Worm (Caenorhabditis elegans): ENCODE results near the gene ZK892.4.
A peak's percentile ranks its signal among the peaks of the same experiment; 100 is the strongest.

The ZK892.4 gene

DNA sequence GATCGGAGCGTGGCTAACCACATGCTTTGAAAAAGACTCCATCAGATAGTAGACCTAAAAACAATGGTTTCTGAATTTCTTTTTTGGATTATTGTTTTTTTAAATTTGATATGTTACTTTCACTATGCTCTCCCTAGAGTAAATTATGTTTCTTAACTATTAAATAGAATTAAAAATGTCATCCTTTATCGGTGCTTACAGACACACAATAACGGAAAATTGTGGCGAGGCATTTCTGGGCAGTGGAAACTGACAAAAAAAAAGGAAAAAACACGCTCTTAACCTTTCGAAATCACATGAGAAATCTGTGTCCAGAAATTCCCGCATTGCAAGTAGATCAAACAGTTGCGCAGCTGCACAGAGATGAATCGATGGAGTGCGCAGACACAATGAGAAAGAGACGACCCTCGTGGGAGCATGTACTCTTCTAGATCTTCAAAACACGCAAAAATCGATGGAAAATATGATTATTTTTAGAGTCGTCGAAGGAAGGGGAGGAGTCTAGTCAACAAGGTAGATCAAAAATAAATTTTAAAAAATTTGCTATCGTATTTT is 26.2 kb upstream of the ZK892.4 start, which contains the start of gene ZK892.6:
TSS of gene ZK892.6 (minus strand) at position 51 of the 555 bp plus-strand sequence.
- no peak for TF ChIP-seq fkh-10 (GFP tag; optimal IDR thresholded peaks at IDR 0.05)
- no peak for TF ChIP-seq elt-1 (tag; optimal IDR thresholded peaks at IDR 0.05)
- no peak for TF ChIP-seq elt-2 (tag; optimal IDR thresholded peaks at IDR 0.05)
- TF ChIP-seq eor-1 (tag; optimal IDR thresholded peaks at IDR 0.05), result no peak
- TF ChIP-seq lin-15B (tag; optimal IDR thresholded peaks at IDR 0.05), result no peak
- TF ChIP-seq ceh-82 (tag; optimal IDR thresholded peaks at IDR 0.05), result no peak
- no peak for TF ChIP-seq nhr-76 (tag; optimal IDR thresholded peaks at IDR 0.05)

DNA sequence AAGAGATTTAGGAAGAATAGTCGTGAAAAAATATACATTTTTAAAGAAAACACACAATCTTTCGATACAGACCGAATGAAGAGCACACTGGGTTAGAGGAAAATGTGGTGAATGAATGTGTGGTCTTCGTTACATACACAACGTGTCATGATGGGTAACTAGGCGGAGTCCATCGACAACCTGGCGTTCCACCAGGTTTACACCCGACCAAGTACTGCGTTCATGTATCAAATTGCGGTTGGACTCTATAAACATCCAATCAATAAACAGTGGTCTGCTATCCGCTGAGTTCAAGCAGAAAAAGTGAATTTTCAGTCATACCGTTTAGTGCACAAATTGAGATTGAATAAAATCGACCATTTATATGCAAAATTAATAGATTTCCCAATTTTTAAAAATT is 24.6 kb upstream of the ZK892.4 start, which contains the start of gene sdz-38:
TSS of gene sdz-38 (minus strand) at position 101 of the 400 bp plus-strand sequence.
- TF ChIP-seq nhr-43 (tag; optimal IDR thresholded peaks at IDR 0.05; ENCODE audit: poor library complexity, severe bottlenecking) (no peak), nhr-23 (tag; optimal IDR thresholded peaks at IDR 0.05) (no peak), nhr-76 (tag; optimal IDR thresholded peaks at IDR 0.05) (no peak), tbx-2 (tag; optimal IDR thresholded peaks at IDR 0.05) (no peak), elt-3 (tag; optimal IDR thresholded peaks at IDR 0.05) (no peak), fkh-2 (tag; optimal IDR thresholded peaks at IDR 0.05) (no peak), egl-27 (tag; optimal IDR thresholded peaks at IDR 0.05) (no peak), snpc-4 (tag; optimal IDR thresholded peaks at IDR 0.05) (no peak), ceh-82 (tag; optimal IDR thresholded peaks at IDR 0.05) (no peak), fos-1 (tag; optimal IDR thresholded peaks at IDR 0.05) (no peak), nhr-11 (tag; optimal IDR thresholded peaks at IDR 0.05) (no peak), mml-1 (tag; optimal IDR thresholded peaks at IDR 0.05) (no peak), nhr-28 (tag; optimal IDR thresholded peaks at IDR 0.05) (no peak), lsy-12 (tag; optimal IDR thresholded peaks at IDR 0.05) (no peak), nhr-12 (tag; optimal IDR thresholded peaks at IDR 0.05) (no peak), egl-5 (tag; optimal IDR thresholded peaks at IDR 0.05) (no peak), nhr-77 (tag; optimal IDR thresholded peaks at IDR 0.05) (no peak), nhr-25 (tag; optimal IDR thresholded peaks at IDR 0.05) (no peak)

DNA sequence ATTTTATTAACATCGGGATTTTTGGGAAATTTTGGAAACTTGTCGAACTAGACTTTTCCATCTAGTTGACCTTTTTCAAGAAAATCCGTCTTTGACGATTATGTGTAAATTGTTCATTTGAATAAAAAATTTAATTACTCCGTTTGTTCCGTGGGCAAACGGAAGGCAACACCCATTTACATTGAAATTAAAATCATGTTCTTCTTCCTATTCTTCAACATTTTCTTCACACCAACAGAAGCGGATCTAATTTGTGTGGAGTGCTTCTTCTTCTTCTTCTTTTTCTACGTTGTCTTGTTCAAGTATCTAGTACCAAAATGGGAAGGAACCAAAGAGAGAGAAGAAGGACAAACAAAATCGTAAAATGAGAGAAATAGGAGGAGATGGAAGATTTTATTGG is 23.9 kb upstream of the ZK892.4 start:
- TF ChIP-seq elt-3 (tag; optimal IDR thresholded peaks at IDR 0.05) (no peak), ama-1 (optimal IDR thresholded peaks at IDR 0.05) (no peak), unc-39 (tag; optimal IDR thresholded peaks at IDR 0.05) (no peak)

DNA sequence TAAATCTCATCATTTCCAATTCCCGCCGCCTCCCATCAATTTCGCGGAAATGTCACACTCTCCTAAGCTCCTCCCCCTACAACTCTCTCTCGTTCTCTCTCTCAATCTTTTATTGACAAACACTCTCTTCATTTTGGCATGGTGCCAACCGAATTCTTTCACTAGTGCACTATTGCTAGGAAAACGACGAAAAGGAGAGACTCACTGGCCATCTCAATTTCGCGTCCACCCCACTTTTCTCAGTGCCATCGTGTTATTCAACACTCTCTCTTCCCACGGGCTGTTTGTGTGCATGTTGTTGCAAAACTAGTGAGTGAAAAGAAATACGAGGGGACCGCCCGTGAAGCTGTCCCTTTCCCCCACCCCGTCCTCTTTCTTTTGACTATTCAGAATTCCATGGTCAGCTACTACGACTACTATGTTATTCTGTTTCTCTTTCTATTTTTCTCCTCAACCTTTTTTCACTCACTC is 21.5 kb upstream of the ZK892.4 start:
- TF ChIP-seq nhr-23 (tag; optimal IDR thresholded peaks at IDR 0.05) (no peak), lin-15B (tag; optimal IDR thresholded peaks at IDR 0.05) (peak; percentile 56), nhr-12 (tag; optimal IDR thresholded peaks at IDR 0.05) (no peak), ztf-11 (tag; optimal IDR thresholded peaks at IDR 0.05) (no peak), fkh-10 (GFP tag; optimal IDR thresholded peaks at IDR 0.05) (peak; percentile 27), unc-62 (GFP tag; optimal IDR thresholded peaks at IDR 0.05) (peak; percentile 74), fos-1 (tag; optimal IDR thresholded peaks at IDR 0.05) (no peak), egl-27 (tag; optimal IDR thresholded peaks at IDR 0.05) (no peak), nhr-237 (tag; optimal IDR thresholded peaks at IDR 0.05) (no peak), ama-1 (optimal IDR thresholded peaks at IDR 0.05) (no peak), nhr-67 (tag; optimal IDR thresholded peaks at IDR 0.05) (no peak), egl-5 (tag; optimal IDR thresholded peaks at IDR 0.05) (peak; percentile 44), lsy-12 (tag; optimal IDR thresholded peaks at IDR 0.05) (no peak), ceh-28 (tag; optimal IDR thresholded peaks at IDR 0.05) (no peak), nhr-43 (tag; optimal IDR thresholded peaks at IDR 0.05; ENCODE audit: poor library complexity, severe bottlenecking) (no peak), aly-2 (tag; optimal IDR thresholded peaks at IDR 0.05) (no peak), snpc-4 (tag; optimal IDR thresholded peaks at IDR 0.05) (peak; percentile 10), zag-1 (tag; optimal IDR thresholded peaks at IDR 0.05) (peak; percentile 28), ceh-16 (tag; optimal IDR thresholded peaks at IDR 0.05) (no peak), jun-1 (tag; optimal IDR thresholded peaks at IDR 0.05) (no peak), nhr-25 (tag; optimal IDR thresholded peaks at IDR 0.05) (no peak), ZK546.5 (tag; optimal IDR thresholded peaks at IDR 0.05) (no peak), hmg-11 (tag; optimal IDR thresholded peaks at IDR 0.05) (peak; percentile 24), sea-2 (GFP tag; optimal IDR thresholded peaks at IDR 0.05) (no peak), nhr-28 (tag; optimal IDR thresholded peaks at IDR 0.05) (no peak), nhr-77 (tag; optimal IDR thresholded peaks at IDR 0.05) (no peak), eor-1 (tag; optimal IDR thresholded peaks at IDR 0.05) (no peak), ceh-9 (tag; optimal IDR thresholded peaks at IDR 0.05) (no peak), nhr-11 (tag; optimal IDR thresholded peaks at IDR 0.05) (peak; percentile 77), mdl-1 (tag; optimal IDR thresholded peaks at IDR 0.05) (no peak), tbx-2 (tag; optimal IDR thresholded peaks at IDR 0.05) (peak; percentile 22), pha-4 (tag; optimal IDR thresholded peaks at IDR 0.05) (peak; percentile 81), nfya-1 (tag; optimal IDR thresholded peaks at IDR 0.05; ENCODE audit: insufficient read depth) (peak; percentile 60), elt-1 (tag; optimal IDR thresholded peaks at IDR 0.05) (peak; percentile 45), unc-39 (tag; optimal IDR thresholded peaks at IDR 0.05) (no peak), skn-1 (tag; optimal IDR thresholded peaks at IDR 0.05) (no peak), R02D3.7 (tag; optimal IDR thresholded peaks at IDR 0.05) (no peak), lin-39 (tag; optimal IDR thresholded peaks at IDR 0.05) (peak; percentile 11), ceh-82 (tag; optimal IDR thresholded peaks at IDR 0.05) (no peak)

All from whole organism, L3 larva.